Worm (Caenorhabditis elegans) whole organism, young adult: Measurements from ENCODE around the gene Y45G5AL.1.

Experiments
- B0336.3 ChIP-seq: fragments of 200-800 bp; sonication (Bioruptor generic); IDR thresholded peaks from 2 replicates; pipeline ENCODE4 v1.3.6; 2022; ENCODE audit warnings: missing genetic modification characterization, missing compliant biosample characterization
- F23B12.7 ChIP-seq: sonication (generic microtip); optimal IDR thresholded peaks from 2 replicates; lab custom pipeline; 2017; ENCODE audit warnings: missing genetic modification characterization, mild to moderate bottlenecking, missing compliant biosample characterization, antibody characterized with exemption, moderate library complexity; ENCODE audit not compliant: insufficient read depth
- F49E8.2 ChIP-seq: sonication (generic microtip); optimal IDR thresholded peaks from 3 replicates; lab custom pipeline; 2017; ENCODE audit warnings: missing genetic modification characterization, mild to moderate bottlenecking, missing compliant biosample characterization, antibody characterized with exemption, moderate library complexity; ENCODE audit not compliant: insufficient read depth
- F52B5.7 ChIP-seq: sonication (generic microtip); optimal IDR thresholded peaks from 2 replicates; lab custom pipeline; 2016; ENCODE audit warnings: mild to moderate bottlenecking, missing genetic modification characterization, missing compliant biosample characterization
- F57C9.4 ChIP-seq: sonication (generic microtip); optimal IDR thresholded peaks from 2 replicates; lab custom pipeline; 2017; ENCODE audit warnings: mild to moderate bottlenecking, missing genetic modification characterization, missing compliant biosample characterization
- Y53F4B.3 ChIP-seq: fragments of 200-800 bp; sonication (Bioruptor generic); IDR thresholded peaks from 2 replicates; pipeline ENCODE4 v1.3.6; 2022; ENCODE audit warnings: missing genetic modification reagents, missing genetic modification characterization, missing compliant biosample characterization
- Y67H2A.10 ChIP-seq: fragments of 200-800 bp; sonication (Bioruptor generic); conservative IDR thresholded peaks from 2 replicates; pipeline ENCODE4 v1.3.6; 2022; ENCODE audit warnings: missing genetic modification reagents, missing genetic modification characterization, missing compliant biosample characterization
- Y95B8A.8 ChIP-seq: fragments of 200-800 bp; sonication (Bioruptor generic); IDR thresholded peaks from 2 replicates; pipeline ENCODE4 v1.3.6; 2022; ENCODE audit warnings: missing genetic modification reagents, missing genetic modification characterization, missing compliant biosample characterization
- akir-1 ChIP-seq: fragments of 200-800 bp; sonication (Bioruptor generic); optimal IDR thresholded peaks from 2 replicates; lab custom pipeline; 2018; ENCODE audit warnings: mild to moderate bottlenecking, missing genetic modification characterization, moderate library complexity, missing compliant biosample characterization
- ama-1 ChIP-seq, 3 experiments: fragments of 150-350 bp in 1 of 3; sonication (generic microtip) in 2 of 3; optimal IDR thresholded peaks; 2 replicates each; lab custom pipeline; 2014 to 2018; ENCODE audit warnings: missing biosample characterization in 2 of 3, missing genetic modification characterization in 2 of 3, missing genetic modification reagents in 2 of 3
- aptf-3 ChIP-seq: fragments of 200-800 bp; sonication (Bioruptor generic); IDR thresholded peaks from 2 replicates; pipeline ENCODE4 v1.3.6; 2022; ENCODE audit warnings: missing genetic modification characterization, missing compliant biosample characterization
- atf-7 ChIP-seq: sonication (generic microtip); optimal IDR thresholded peaks from 2 replicates; lab custom pipeline; 2017; ENCODE audit warnings: mild to moderate bottlenecking, missing genetic modification characterization, missing compliant biosample characterization
- ccch-3 ChIP-seq: fragments of 200-800 bp; sonication (Bioruptor generic); optimal IDR thresholded peaks from 2 replicates; lab custom pipeline; 2018; ENCODE audit warnings: mild to moderate bottlenecking, missing genetic modification characterization, missing compliant biosample characterization
- cebp-1 ChIP-seq, 2 experiments: fragments of 200-800 bp in 1 of 2; sonication (Bioruptor generic) in 1 of 2; sonication (generic microtip) in 1 of 2; IDR thresholded peaks in 1 of 2; optimal IDR thresholded peaks in 1 of 2; 2 replicates each; pipeline versions ENCODE4 v1.3.6 to Lab custom; 2017 to 2022; ENCODE audit warnings: missing compliant biosample characterization in 2 of 2, missing genetic modification characterization in 2 of 2, mild to moderate bottlenecking in 1 of 2, missing genetic modification reagents in 1 of 2, moderate library complexity in 1 of 2
- ceh-91 ChIP-seq: fragments of 200-800 bp; sonication (Bioruptor generic); IDR thresholded peaks from 2 replicates; pipeline ENCODE4 v1.3.6; 2022; ENCODE audit warnings: missing genetic modification reagents, missing genetic modification characterization, missing compliant biosample characterization
- dpff-1 ChIP-seq: sonication (generic microtip); optimal IDR thresholded peaks from 2 replicates; lab custom pipeline; 2017; ENCODE audit warnings: mild to moderate bottlenecking, missing genetic modification characterization, missing compliant biosample characterization
- dpl-1 ChIP-seq: fragments of 150-350 bp; optimal IDR thresholded peaks from 2 replicates; lab custom pipeline; 2014; ENCODE audit warnings: missing biosample characterization, missing genetic modification reagents, missing genetic modification characterization
- egrh-3 ChIP-seq: fragments of 200-800 bp; sonication (Bioruptor generic); IDR thresholded peaks from 2 replicates; pipeline ENCODE4 v1.3.6; 2022; ENCODE audit warnings: missing genetic modification reagents, missing genetic modification characterization, missing compliant biosample characterization
- fkh-3 ChIP-seq: sonication (generic microtip); optimal IDR thresholded peaks from 2 replicates; lab custom pipeline; 2016; ENCODE audit warnings: mild to moderate bottlenecking, missing genetic modification characterization, missing compliant biosample characterization
- him-1 ChIP-seq: sonication (generic microtip); optimal IDR thresholded peaks from 2 replicates; lab custom pipeline; 2016; ENCODE audit warnings: missing genotype, missing genetic modification reagents, missing genetic modification characterization, missing compliant biosample characterization
- hlh-26 ChIP-seq: fragments of 200-800 bp; sonication (Bioruptor generic); conservative IDR thresholded peaks from 2 replicates; pipeline ENCODE4 v1.3.6; 2022; ENCODE audit warnings: missing genetic modification reagents, missing genetic modification characterization, missing compliant biosample characterization
- hmg-1.2 ChIP-seq: fragments of 200-800 bp; sonication (Bioruptor generic); IDR thresholded peaks from 2 replicates; pipeline ENCODE4 v1.3.6; 2022; ENCODE audit warnings: missing genetic modification reagents, missing genetic modification characterization, missing compliant biosample characterization
- hsf-1 ChIP-seq: fragments of 200-800 bp; sonication (Bioruptor generic); IDR thresholded peaks from 2 replicates; pipeline ENCODE4 v1.3.6; 2022; ENCODE audit warnings: missing genetic modification reagents, missing genetic modification characterization, missing compliant biosample characterization
- lag-1 ChIP-seq: fragments of 200-800 bp; sonication (Bioruptor generic); IDR thresholded peaks from 2 replicates; pipeline ENCODE4 v1.3.6; 2022; ENCODE audit warnings: missing genetic modification reagents, missing genetic modification characterization, missing compliant biosample characterization
- lin-35 ChIP-seq, 3 experiments: fragments of 150-350 bp in 2 of 3; sonication (generic microtip) in 1 of 3; optimal IDR thresholded peaks; 2 replicates each; lab custom pipeline; 2014 to 2018; ENCODE audit warnings: missing biosample characterization in 3 of 3, missing genetic modification characterization in 3 of 3, missing genetic modification reagents in 3 of 3
- lin-54 ChIP-seq: fragments of 200-800 bp; sonication (Bioruptor generic); optimal IDR thresholded peaks from 2 replicates; lab custom pipeline; 2018; ENCODE audit warnings: mild to moderate bottlenecking, missing genetic modification characterization, missing compliant biosample characterization
- madf-3 ChIP-seq: fragments of 200-800 bp; sonication (Bioruptor generic); IDR thresholded peaks from 2 replicates; pipeline ENCODE4 v1.3.6; 2022; ENCODE audit warnings: missing genetic modification reagents, missing genetic modification characterization, missing compliant biosample characterization
- nfyb-1 ChIP-seq: fragments of 200-800 bp; sonication (Bioruptor generic); IDR thresholded peaks from 2 replicates; pipeline ENCODE4 v1.3.6; 2022; ENCODE audit warnings: missing genetic modification reagents, missing genetic modification characterization, missing compliant biosample characterization
- nhr-80 ChIP-seq: sonication (generic microtip); optimal IDR thresholded peaks from 2 replicates; lab custom pipeline; 2016; ENCODE audit warnings: missing genetic modification characterization, missing compliant biosample characterization
- rcor-1 ChIP-seq: fragments of 200-800 bp; sonication (Bioruptor generic); IDR thresholded peaks from 2 replicates; pipeline ENCODE4 v1.3.6; 2022; ENCODE audit warnings: missing genetic modification reagents, missing genetic modification characterization, missing compliant biosample characterization
- rpc-1 ChIP-seq, 2 experiments: fragments of 150-350 bp in 1 of 2; sonication (generic microtip) in 1 of 2; optimal IDR thresholded peaks; 2 replicates each; lab custom pipeline; 2014 to 2018; ENCODE audit warnings: missing biosample characterization in 1 of 2, missing genetic modification characterization in 1 of 2, missing genetic modification reagents in 1 of 2, missing genotype in 1 of 2
- sea-2 ChIP-seq: fragments of 200-800 bp; sonication (Bioruptor generic); IDR thresholded peaks from 2 replicates; pipeline ENCODE4 v1.3.6; 2022; ENCODE audit warnings: missing genetic modification characterization, missing compliant biosample characterization
- snpc-1.1 ChIP-seq: sonication (generic microtip); optimal IDR thresholded peaks from 2 replicates; lab custom pipeline; 2017; ENCODE audit warnings: missing genetic modification characterization, mild to moderate bottlenecking, missing compliant biosample characterization, antibody characterized with exemption, moderate library complexity, missing genotype, missing genetic modification reagents; ENCODE audit not compliant: insufficient read depth
- snpc-1.3 ChIP-seq: sonication (generic microtip); optimal IDR thresholded peaks from 2 replicates; lab custom pipeline; 2017; ENCODE audit warnings: missing genetic modification characterization, mild to moderate bottlenecking, missing compliant biosample characterization, antibody characterized with exemption, moderate library complexity, missing genotype, missing genetic modification reagents; ENCODE audit not compliant: insufficient read depth
- snpc-3.4 ChIP-seq: sonication (generic microtip); optimal IDR thresholded peaks from 2 replicates; lab custom pipeline; 2017; ENCODE audit warnings: missing genetic modification characterization, mild to moderate bottlenecking, missing compliant biosample characterization, antibody characterized with exemption, moderate library complexity, missing genotype, missing genetic modification reagents
- snpc-4 ChIP-seq, 5 experiments: fragments of 150-350 bp in 1 of 5; sonication (generic microtip) in 4 of 5; optimal IDR thresholded peaks; 2 replicates each; lab custom pipeline; 2014 to 2018; ENCODE audit warnings: missing genetic modification characterization in 5 of 5, missing biosample characterization in 3 of 5, antibody characterized with exemption in 2 of 5, mild to moderate bottlenecking in 2 of 5, missing compliant biosample characterization in 2 of 5, missing genotype in 2 of 5, moderate library complexity in 2 of 5, missing genetic modification reagents in 1 of 5
- sptf-2 ChIP-seq: fragments of 200-800 bp; sonication (Bioruptor generic); optimal IDR thresholded peaks from 2 replicates; lab custom pipeline; 2018; ENCODE audit warnings: mild to moderate bottlenecking, missing genetic modification characterization, missing compliant biosample characterization
- tlf-1 ChIP-seq: fragments of 200-800 bp; sonication (Bioruptor generic); optimal IDR thresholded peaks from 2 replicates; lab custom pipeline; 2018; ENCODE audit warnings: mild to moderate bottlenecking, missing genetic modification characterization, missing compliant biosample characterization
- xnd-1 ChIP-seq: sonication (generic microtip); optimal IDR thresholded peaks from 2 replicates; lab custom pipeline; 2016; ENCODE audit warnings: missing genotype, missing genetic modification reagents, missing genetic modification characterization, missing compliant biosample characterization
- ztf-18 ChIP-seq: sonication (generic microtip); optimal IDR thresholded peaks from 2 replicates; lab custom pipeline; 2016; ENCODE audit warnings: missing genotype, mild to moderate bottlenecking, missing genetic modification characterization, missing compliant biosample characterization
- ztf-28 ChIP-seq: fragments of 200-800 bp; sonication (Bioruptor generic); IDR thresholded peaks from 2 replicates; pipeline ENCODE4 v1.3.6; 2022; ENCODE audit warnings: missing genetic modification reagents, missing genetic modification characterization, missing compliant biosample characterization

The Y45G5AL.1 gene

DNA sequence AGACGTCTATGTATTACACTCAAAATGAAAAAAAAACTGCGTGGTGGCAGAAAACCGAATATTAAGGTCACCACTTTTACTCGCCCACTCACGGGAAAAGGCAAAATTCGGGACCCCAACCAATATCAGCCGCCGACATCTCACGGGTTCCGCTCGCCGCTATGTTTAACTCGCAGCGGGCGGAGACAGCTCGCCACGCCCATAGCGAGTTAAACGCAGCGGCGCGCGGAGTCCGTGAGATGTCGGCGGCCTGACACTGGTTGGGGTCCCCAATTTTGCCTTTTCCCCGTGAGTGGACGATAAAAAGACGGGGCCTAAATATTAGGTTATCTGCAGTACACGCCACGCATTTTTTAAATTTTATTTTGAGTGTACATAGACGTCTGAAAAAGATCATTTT lies 38.2 kb downstream of the Y45G5AL.1 start:
- peak; percentile 54 for TF ChIP-seq hmg-1.2 (GFP tag; lab: Robert Waterston, UW)
- TF ChIP-seq snpc-1.1, result peak; percentile 40
- peak; percentile 73 for TF ChIP-seq egrh-3
- TF ChIP-seq atf-7, result no peak
- TF ChIP-seq B0336.3 (GFP tag; lab: Robert Waterston, UW), result no peak
- no peak for TF ChIP-seq snpc-4 (GFP tag; optimal IDR thresholded peaks at IDR 0.05; lab: Kevin White, UChicago)
- TF ChIP-seq snpc-4 (tag; optimal IDR thresholded peaks at IDR 0.05; lab: Kevin White, UChicago), result peak in 2 of 4 experiments; percentile 86 to 89

- TF ChIP-seq Y95B8A.8 (GFP tag; lab: Robert Waterston, UW) (no peak), xnd-1 (no peak), sea-2 (GFP tag; lab: Robert Waterston, UW) (no peak), ccch-3 (no peak), rpc-1 (optimal IDR thresholded peaks at IDR 0.05; lab: Kevin White, UChicago) (no peak), rpc-1 (tag; optimal IDR thresholded peaks at IDR 0.05; lab: Kevin White, UChicago) (no peak), Y67H2A.10 (no peak), ztf-18 (tag; lab: Kevin White, UChicago) (no peak), nhr-80 (no peak), ztf-28 (GFP tag; lab: Robert Waterston, UW) (no peak)
Measured at ce11 chrV:4185885-4186284, 41.6 kb downstream of the Y45G5AL.1 start.

ce11 chrV:4186453-4187143 lies 42.3 kb downstream of the Y45G5AL.1 start:
- TF ChIP-seq snpc-1.3 (tag; lab: Kevin White, UChicago) (no peak), F23B12.7 (tag; lab: Kevin White, UChicago) (no peak), fkh-3 (tag; lab: Kevin White, UChicago) (no peak), egrh-3 (peak; percentile 92), nfyb-1 (peak; percentile 78), F52B5.7 (tag; lab: Kevin White, UChicago) (no peak), dpl-1 (GFP tag; lab: Kevin White, UChicago) (no peak), rcor-1 (GFP tag; lab: Robert Waterston, UW) (no peak), F49E8.2 (tag; lab: Kevin White, UChicago) (no peak), nhr-80 (peak; percentile 42), sptf-2 (GFP tag; lab: Kevin White, UChicago) (no peak), lag-1 (no peak), ama-1 (optimal IDR thresholded peaks at IDR 0.05; lab: Kevin White, UChicago) (peak; percentile 15), ama-1 (GFP tag; optimal IDR thresholded peaks at IDR 0.05; lab: Kevin White, UChicago) (no peak), Y67H2A.10 (no peak), B0336.3 (GFP tag; lab: Robert Waterston, UW) (no peak; the same call in 1 of the 2 replicates), cebp-1 (GFP tag; IDR thresholded peaks at IDR 0.05; lab: Robert Waterston, UW) (0 out of 2 replicates have a peak, but pooled peaks have one; percentile 10), cebp-1 (tag; optimal IDR thresholded peaks at IDR 0.05; lab: Kevin White, UChicago) (peak; percentile 50), snpc-3.4 (tag; lab: Kevin White, UChicago) (no peak), dpff-1 (tag; lab: Kevin White, UChicago) (no peak), hsf-1 (GFP tag; lab: Robert Waterston, UW) (no peak), lin-35 (GFP tag; optimal IDR thresholded peaks at IDR 0.05; lab: Kevin White, UChicago) (peak in 1 of 3 experiments; percentile 17), him-1 (tag; lab: Kevin White, UChicago) (no peak), snpc-1.1 (no peak), ccch-3 (no peak), aptf-3 (no peak), ceh-91 (no peak), tlf-1 (GFP tag; lab: Kevin White, UChicago) (no peak), madf-3 (GFP tag; lab: Robert Waterston, UW) (no peak), F57C9.4 (tag; lab: Kevin White, UChicago) (no peak), ztf-18 (tag; lab: Kevin White, UChicago) (no peak), akir-1 (no peak), hlh-26 (GFP tag; lab: Robert Waterston, UW) (no peak), lin-54 (no peak), Y53F4B.3 (GFP tag; lab: Robert Waterston, UW) (no peak)
